Fruit fly (Drosophila melanogaster) whole organism, embryonic: ENCODE results near the gene isoQC.
A peak's percentile ranks its signal among the peaks of the same experiment; 100 is the strongest.

Experiments used
- Ada2b ChIP-seq: fragments of 200-800 bp; sonication (Bioruptor generic); IDR thresholded peaks from 2 replicates; pipeline ENCODE4 v1.3.6; 2022; ENCODE audit warnings: missing biosample characterization, missing genetic modification characterization
- Atf6 ChIP-seq: fragments of 200-800 bp; sonication (Bioruptor generic); IDR thresholded peaks from 2 replicates; pipeline ENCODE4 v1.3.6; 2022; ENCODE audit warnings: missing biosample characterization, missing genetic modification characterization
- BEAF-32 ChIP-seq: fragments of 200-800 bp; sonication (Bioruptor generic); optimal IDR thresholded peaks from 3 replicates; lab custom pipeline; 2017; ENCODE audit warnings: missing biosample characterization, missing genetic modification characterization, mild to moderate bottlenecking, moderate library complexity, missing genetic modification reagents
- CG10267 ChIP-seq: fragments of 200-800 bp; sonication (Bioruptor generic); optimal IDR thresholded peaks from 2 replicates; lab custom pipeline; 2018; ENCODE audit warnings: missing biosample characterization, mild to moderate bottlenecking, missing genetic modification characterization, moderate library complexity
- CG11696 ChIP-seq: fragments of 200-800 bp; sonication (Bioruptor generic); IDR thresholded peaks from 2 replicates; pipeline ENCODE4 v1.3.6; 2022; ENCODE audit warnings: missing biosample characterization, missing genetic modification characterization
- CG12391 ChIP-seq: fragments of 200-800 bp; sonication (Bioruptor generic); optimal IDR thresholded peaks from 3 replicates; lab custom pipeline; 2018; ENCODE audit warnings: missing biosample characterization, mild to moderate bottlenecking, missing genetic modification characterization, moderate library complexity
- CG1602 ChIP-seq: fragments of 200-800 bp; sonication (Bioruptor generic); optimal IDR thresholded peaks from 3 replicates; lab custom pipeline; 2016; ENCODE audit warnings: missing biosample characterization, missing genetic modification characterization
- CG16815 ChIP-seq: fragments of 200-800 bp; sonication (Bioruptor generic); optimal IDR thresholded peaks from 3 replicates; lab custom pipeline; 2017; ENCODE audit warnings: missing biosample characterization, mild to moderate bottlenecking, missing genetic modification characterization
- CG17385 ChIP-seq: fragments of 200-800 bp; sonication (Bioruptor generic); optimal IDR thresholded peaks from 3 replicates; lab custom pipeline; 2018; ENCODE audit warnings: missing biosample characterization, mild to moderate bottlenecking, missing genetic modification characterization
- CG17829 ChIP-seq: fragments of 200-800 bp; optimal IDR thresholded peaks from 2 replicates; lab custom pipeline; 2019; ENCODE audit warnings: missing biosample characterization, mild to moderate bottlenecking, missing genetic modification characterization, moderate library complexity
- CG1792 ChIP-seq: fragments of 200-800 bp; sonication (Bioruptor generic); optimal IDR thresholded peaks from 2 replicates; lab custom pipeline; 2016; ENCODE audit warnings: missing biosample characterization, missing genetic modification characterization
- CG18599 ChIP-seq: fragments of 200-800 bp; sonication (Bioruptor generic); optimal IDR thresholded peaks from 3 replicates; lab custom pipeline; 2017; ENCODE audit warnings: missing biosample characterization, missing genetic modification characterization, mild to moderate bottlenecking, moderate library complexity, missing genetic modification reagents
- CG2199 ChIP-seq: fragments of 200-800 bp; sonication (Bioruptor generic); IDR thresholded peaks from 3 replicates; pipeline ENCODE4 v1.3.6; 2022; ENCODE audit warnings: missing biosample characterization, missing genetic modification characterization
- CG31224 ChIP-seq: fragments of 200-800 bp; sonication (Bioruptor generic); IDR thresholded peaks from 2 replicates; pipeline ENCODE4 v1.3.6; 2022; ENCODE audit warnings: missing biosample characterization, missing genetic modification characterization
- CG3163 ChIP-seq: fragments of 200-800 bp; sonication (Bioruptor generic); optimal IDR thresholded peaks from 3 replicates; lab custom pipeline; 2016; ENCODE audit warnings: missing biosample characterization, missing genetic modification characterization
- CG33213 ChIP-seq: fragments of 200-800 bp; sonication (Bioruptor generic); optimal IDR thresholded peaks from 3 replicates; lab custom pipeline; 2016; ENCODE audit warnings: missing biosample characterization, missing genetic modification characterization
- CG3838 ChIP-seq: fragments of 200-800 bp; sonication (Bioruptor generic); optimal IDR thresholded peaks from 3 replicates; lab custom pipeline; 2016; ENCODE audit warnings: missing biosample characterization, missing genetic modification characterization
- CG4707 ChIP-seq: fragments of 200-800 bp; sonication (Bioruptor generic); optimal IDR thresholded peaks from 2 replicates; lab custom pipeline; 2018; ENCODE audit warnings: missing biosample characterization, mild to moderate bottlenecking, missing genetic modification characterization, moderate library complexity
- CG4854 ChIP-seq: fragments of 200-800 bp; sonication (Bioruptor generic); optimal IDR thresholded peaks from 2 replicates; lab custom pipeline; 2016; ENCODE audit warnings: missing biosample characterization, missing genetic modification characterization, inconsistent platforms
- CG7357 ChIP-seq: fragments of 200-800 bp; sonication (Bioruptor generic); IDR thresholded peaks from 3 replicates; pipeline ENCODE4 v1.3.6; 2022; ENCODE audit warnings: missing biosample characterization, missing genetic modification characterization
- CG7839 ChIP-seq: fragments of 200-800 bp; sonication (Bioruptor generic); optimal IDR thresholded peaks from 3 replicates; lab custom pipeline; 2018; ENCODE audit warnings: missing biosample characterization, mild to moderate bottlenecking, missing genetic modification characterization, moderate library complexity
- CG8290 ChIP-seq, 3 experiments: fragments of 200-800 bp; sonication (Bioruptor generic); optimal IDR thresholded peaks; 2 replicates each; lab custom pipeline; 2016 to 2019; ENCODE audit warnings: missing biosample characterization in 3 of 3, missing genetic modification characterization in 3 of 3, mild to moderate bottlenecking in 2 of 3, moderate library complexity in 1 of 3
- CG9932 ChIP-seq: fragments of 200-800 bp; sonication (Bioruptor generic); IDR thresholded peaks from 2 replicates; pipeline ENCODE4 v1.3.6; 2022; ENCODE audit warnings: missing biosample characterization, missing genetic modification characterization
- CHES-1-like ChIP-seq: fragments of 200-800 bp; sonication (Bioruptor generic); optimal IDR thresholded peaks from 2 replicates; lab custom pipeline; 2016; ENCODE audit warnings: missing biosample characterization, missing genetic modification characterization
- CkIIα-i1 ChIP-seq: fragments of 200-800 bp; sonication (Bioruptor generic); IDR thresholded peaks from 2 replicates; pipeline ENCODE4 v1.3.6; 2022; ENCODE audit warnings: missing biosample characterization, missing genetic modification characterization
- Dek ChIP-seq: fragments of 200-800 bp; sonication (Bioruptor generic); optimal IDR thresholded peaks from 3 replicates; lab custom pipeline; 2019; ENCODE audit warnings: missing biosample characterization, mild to moderate bottlenecking, missing genetic modification characterization, moderate library complexity
- Fer1 ChIP-seq: fragments of 200-800 bp; sonication (Bioruptor generic); optimal IDR thresholded peaks from 2 replicates; lab custom pipeline; 2017; ENCODE audit warnings: missing biosample characterization, mild to moderate bottlenecking, missing genetic modification characterization
- Hmx ChIP-seq: fragments of 200-800 bp; sonication (Bioruptor generic); optimal IDR thresholded peaks from 2 replicates; lab custom pipeline; 2016; ENCODE audit warnings: missing biosample characterization, missing genetic modification characterization
- Kr ChIP-seq: fragments of 200-800 bp; sonication (Bioruptor generic); optimal IDR thresholded peaks from 2 replicates; lab custom pipeline; 2017; ENCODE audit warnings: missing biosample characterization, mild to moderate bottlenecking, missing genetic modification characterization
- Med ChIP-seq: fragments of 200-800 bp; sonication (Bioruptor generic); peaks from one replicate; lab custom pipeline; 2016; ENCODE audit warnings: missing biosample characterization, missing genetic modification characterization, mild to moderate bottlenecking, inconsistent platforms, moderate library complexity
- NC2α ChIP-seq: fragments of 200-800 bp; sonication (Bioruptor generic); optimal IDR thresholded peaks from 2 replicates; lab custom pipeline; 2016; ENCODE audit warnings: missing biosample characterization, missing genetic modification characterization
- Nf-YC ChIP-seq: fragments of 200-800 bp; optimal IDR thresholded peaks from 3 replicates; lab custom pipeline; 2019; ENCODE audit warnings: missing biosample characterization, mild to moderate bottlenecking, missing genetic modification characterization, moderate library complexity
- Oli ChIP-seq: fragments of 200-800 bp; sonication (Bioruptor generic); optimal IDR thresholded peaks from 2 replicates; lab custom pipeline; 2018; ENCODE audit warnings: missing biosample characterization, mild to moderate bottlenecking, missing genetic modification characterization, moderate library complexity
- Pdp1 ChIP-seq, 2 experiments: fragments of 200-800 bp; sonication (Bioruptor generic); optimal IDR thresholded peaks; 3 replicates each; lab custom pipeline; 2016; ENCODE audit warnings: missing biosample characterization in 2 of 2, missing genetic modification characterization in 2 of 2, mild to moderate bottlenecking in 1 of 2, moderate library complexity in 1 of 2
- Sox100B ChIP-seq: fragments of 200-800 bp; sonication (Bioruptor generic); optimal IDR thresholded peaks from 3 replicates; lab custom pipeline; 2018; ENCODE audit warnings: missing biosample characterization, mild to moderate bottlenecking, missing genetic modification characterization
- al ChIP-seq: fragments of 200-800 bp; sonication (Bioruptor generic); IDR thresholded peaks from 2 replicates; pipeline ENCODE4 v1.3.6; 2022; ENCODE audit warnings: missing biosample characterization, missing genetic modification characterization
- aop ChIP-seq: fragments of 200-800 bp; sonication (Bioruptor generic); IDR thresholded peaks from 2 replicates; pipeline ENCODE4 v1.3.6; 2022; ENCODE audit warnings: missing biosample characterization, missing genetic modification characterization
- bab2 ChIP-seq: fragments of 200-800 bp; sonication (Bioruptor generic); optimal IDR thresholded peaks from 2 replicates; lab custom pipeline; 2016; ENCODE audit warnings: missing biosample characterization, missing genetic modification characterization
- br ChIP-seq: fragments of >200 bp; optimal IDR thresholded peaks from 2 replicates; lab custom pipeline; 2017
- cad ChIP-seq: fragments of >200 bp; optimal IDR thresholded peaks from 2 replicates; lab custom pipeline; 2017; ENCODE audit warnings: missing biosample characterization, missing genetic modification characterization
- da ChIP-seq: fragments of 200-800 bp; sonication (Bioruptor generic); optimal IDR thresholded peaks from 2 replicates; lab custom pipeline; 2016; ENCODE audit warnings: missing biosample characterization, missing genetic modification characterization
- dmrt11E ChIP-seq: fragments of 200-800 bp; sonication (Bioruptor generic); optimal IDR thresholded peaks from 3 replicates; lab custom pipeline; 2018; ENCODE audit warnings: missing biosample characterization, mild to moderate bottlenecking, missing genetic modification characterization, moderate library complexity
- emc ChIP-seq: fragments of 200-800 bp; sonication (Bioruptor generic); optimal IDR thresholded peaks from 2 replicates; lab custom pipeline; 2016; ENCODE audit warnings: missing biosample characterization, missing genetic modification characterization
- gsb-n ChIP-seq: fragments of 200-800 bp; sonication (Bioruptor generic); optimal IDR thresholded peaks from 3 replicates; lab custom pipeline; 2018; ENCODE audit warnings: missing biosample characterization, mild to moderate bottlenecking, missing genetic modification characterization
- mam ChIP-seq: fragments of 200-800 bp; sonication (Bioruptor generic); optimal IDR thresholded peaks from 3 replicates; lab custom pipeline; 2016; ENCODE audit warnings: missing biosample characterization, missing genetic modification characterization
- onecut ChIP-seq: fragments of 200-800 bp; sonication (Bioruptor generic); IDR thresholded peaks from 2 replicates; pipeline ENCODE4 v1.3.6; 2022; ENCODE audit warnings: missing biosample characterization, missing genetic modification characterization
- peb ChIP-seq: fragments of 200-800 bp; sonication (Bioruptor generic); IDR thresholded peaks from 2 replicates; pipeline ENCODE4 v1.3.6; 2022; ENCODE audit warnings: missing biosample characterization, missing genetic modification characterization
- slou ChIP-seq: fragments of 200-800 bp; sonication (Bioruptor generic); optimal IDR thresholded peaks from 3 replicates; lab custom pipeline; 2016; ENCODE audit warnings: missing biosample characterization, missing genetic modification characterization
- tgo ChIP-seq: fragments of 200-800 bp; sonication (Bioruptor generic); IDR thresholded peaks from 3 replicates; pipeline ENCODE4 v1.3.6; 2022; ENCODE audit warnings: missing biosample characterization, missing genetic modification characterization
- trem ChIP-seq: fragments of 200-800 bp; optimal IDR thresholded peaks from 3 replicates; lab custom pipeline; 2019; ENCODE audit warnings: missing biosample characterization, mild to moderate bottlenecking, missing genetic modification characterization, moderate library complexity
- vvl ChIP-seq: fragments of 200-800 bp; sonication (Bioruptor generic); IDR thresholded peaks from 2 replicates; pipeline ENCODE4 v1.3.6; 2022; ENCODE audit warnings: missing biosample characterization, missing genetic modification characterization

isoQC gene

DNA sequence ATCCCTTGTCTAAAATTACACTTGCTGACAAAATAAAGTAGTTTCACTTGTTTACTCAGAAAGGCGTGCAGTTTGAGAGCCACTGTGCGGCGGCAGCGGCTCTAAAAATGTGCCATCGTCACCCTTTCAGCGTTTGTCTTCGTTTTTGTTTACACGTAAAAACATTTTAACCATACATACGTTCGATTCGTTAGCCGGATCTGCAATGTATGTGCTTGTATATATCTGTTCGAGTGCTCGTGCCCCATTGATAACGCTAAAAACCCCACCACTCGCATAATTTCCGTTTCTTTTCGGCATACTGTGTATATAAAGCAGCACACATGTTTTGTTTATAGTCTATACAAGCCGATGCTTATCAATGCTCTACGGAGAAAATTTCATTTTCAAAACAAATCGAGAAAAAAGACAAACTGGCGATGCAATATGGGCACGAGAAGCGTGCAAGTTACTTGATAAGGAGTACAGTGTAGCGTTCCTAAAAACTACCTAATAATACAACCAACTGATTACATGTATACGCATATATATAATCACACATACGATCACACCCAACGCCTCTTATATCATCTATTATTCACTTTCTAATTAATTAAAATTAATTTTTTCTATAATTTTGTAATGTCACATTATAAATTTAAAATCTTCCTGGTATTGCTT is 42.4 kb downstream of the isoQC start (continued):
- no peak for TF ChIP-seq CG8290 (GFP tag; optimal IDR thresholded peaks at IDR 0.05; lab: Kevin White, UChicago)
- peak in 1 of 2 experiments; percentile 29 for TF ChIP-seq CG8290 (tag; optimal IDR thresholded peaks at IDR 0.05; lab: Kevin White, UChicago)
- no peak for TF ChIP-seq CG33213 (GFP tag; lab: Kevin White, UChicago)
- no peak for TF ChIP-seq Dek (tag; lab: Kevin White, UChicago)
- peak; percentile 91 for TF ChIP-seq Kr (GFP tag; lab: Kevin White, UChicago)
- TF ChIP-seq CG2199 (GFP tag; lab: Robert Waterston, UW) = peak; percentile 97
- TF ChIP-seq Oli (tag; lab: Kevin White, UChicago) = peak; percentile 62
- TF ChIP-seq CG1792 (GFP tag; lab: Kevin White, UChicago) = no peak
- TF ChIP-seq CG18599 = peak; percentile 55
- TF ChIP-seq Nf-YC (tag; lab: Kevin White, UChicago) = no peak
- peak; percentile 29 for TF ChIP-seq trem (tag; lab: Kevin White, UChicago)
- no peak for TF ChIP-seq Hmx (GFP tag; lab: Kevin White, UChicago)
- no peak for TF ChIP-seq emc (GFP tag; lab: Kevin White, UChicago)
- no peak for TF ChIP-seq CHES-1-like (GFP tag; lab: Kevin White, UChicago)
- TF ChIP-seq CG3838 (GFP tag; lab: Kevin White, UChicago) = no peak
- TF ChIP-seq CG7839 (tag; lab: Kevin White, UChicago) = peak; percentile 45
- peak; percentile 56 for TF ChIP-seq CG10267
- no peak; the same call in 1 of the 2 replicates for TF ChIP-seq onecut
- no peak for TF ChIP-seq CkIIα-i1
- TF ChIP-seq al = no peak
- TF ChIP-seq CG3163 (GFP tag; lab: Kevin White, UChicago) = no peak
- TF ChIP-seq CG31224 (GFP tag; lab: Robert Waterston, UW) = no peak
- TF ChIP-seq CG16815 (GFP tag; lab: Kevin White, UChicago) = no peak
- peak; percentile 75 for TF ChIP-seq Med (GFP tag; lab: Kevin White, UChicago)
- TF ChIP-seq mam (GFP tag; lab: Kevin White, UChicago) = no peak
- TF ChIP-seq slou (GFP tag; lab: Kevin White, UChicago) = no peak
- peak; percentile 33 for TF ChIP-seq CG17385 (GFP tag; lab: Kevin White, UChicago)
- peak; percentile 57 for TF ChIP-seq Sox100B (GFP tag; lab: Kevin White, UChicago)
- TF ChIP-seq Fer1 (GFP tag; lab: Kevin White, UChicago) = peak; percentile 1
- peak; percentile 38 for TF ChIP-seq gsb-n (tag; lab: Kevin White, UChicago)
- TF ChIP-seq CG12391 (tag; lab: Kevin White, UChicago) = peak; percentile 61
- no peak for TF ChIP-seq br (lab: Kevin White, UChicago)
- TF ChIP-seq CG9932 (GFP tag; lab: Robert Waterston, UW) = no peak
- TF ChIP-seq vvl (GFP tag; lab: Robert Waterston, UW) = peak; percentile 19; the same call in 1 of the 2 replicates
- TF ChIP-seq bab2 (GFP tag; lab: Kevin White, UChicago) = no peak
- TF ChIP-seq CG1602 (GFP tag; lab: Kevin White, UChicago) = peak; percentile 40
- TF ChIP-seq Atf6 (GFP tag; lab: Robert Waterston, UW) = 0 out of 2 replicates have a peak, but pooled peaks have one; percentile 28
- no peak for TF ChIP-seq aop (GFP tag; lab: Robert Waterston, UW)
- TF ChIP-seq Ada2b = no peak
- TF ChIP-seq BEAF-32 (GFP tag; lab: Kevin White, UChicago) = no peak
- peak; percentile 51 for TF ChIP-seq dmrt11E
- peak; percentile 22; the same call in 2 of the 3 replicates for TF ChIP-seq tgo (GFP tag; lab: Robert Waterston, UW)
- TF ChIP-seq peb (GFP tag; lab: Robert Waterston, UW) = no peak
- no peak for TF ChIP-seq CG4854 (GFP tag; lab: Kevin White, UChicago)
- TF ChIP-seq CG4707 = no peak
- no peak for TF ChIP-seq CG11696 (GFP tag; lab: Robert Waterston, UW)
- peak; percentile 65 for TF ChIP-seq CG17829 (tag; lab: Kevin White, UChicago)
- TF ChIP-seq da (GFP tag; lab: Kevin White, UChicago) = no peak
- peak in 1 of 2 experiments; percentile 14 for TF ChIP-seq Pdp1 (GFP tag; optimal IDR thresholded peaks at IDR 0.05; lab: Kevin White, UChicago)
- TF ChIP-seq NC2α (GFP tag; lab: Kevin White, UChicago) = no peak
- peak; percentile 90 for TF ChIP-seq cad (GFP tag; lab: Kevin White, UChicago)
- TF ChIP-seq CG7357 = no peak
